Fruit fly (Drosophila melanogaster) whole organism, adult: ENCODE results near the gene CG31468.

Experiments
- CG11617 ChIP-seq: fragments of 200-800 bp; sonication (Bioruptor generic); optimal IDR thresholded peaks from 2 replicates; lab custom pipeline; 2017; ENCODE audit warnings: mild to moderate bottlenecking, missing biosample characterization, missing genetic modification reagents, missing genetic modification characterization
- CG12768 ChIP-seq: fragments of 200-800 bp; sonication (Bioruptor generic); optimal IDR thresholded peaks from 2 replicates; lab custom pipeline; 2017; ENCODE audit warnings: missing biosample characterization, missing genetic modification characterization, mild to moderate bottlenecking, moderate library complexity, missing genetic modification reagents
- CG14711 ChIP-seq: fragments of 200-800 bp; sonication (Bioruptor generic); optimal IDR thresholded peaks from 2 replicates; lab custom pipeline; 2018; ENCODE audit warnings: missing biosample characterization, mild to moderate bottlenecking, missing genetic modification characterization, moderate library complexity
- CG1620 ChIP-seq: fragments of 200-800 bp; sonication (Bioruptor generic); optimal IDR thresholded peaks from 2 replicates; lab custom pipeline; 2016; ENCODE audit warnings: missing biosample characterization, missing genetic modification characterization
- CG33017 ChIP-seq: fragments of 200-800 bp; sonication (Bioruptor generic); optimal IDR thresholded peaks from 2 replicates; lab custom pipeline; 2018; ENCODE audit warnings: missing biosample characterization, mild to moderate bottlenecking, missing genetic modification characterization, moderate library complexity
- CG5204 ChIP-seq: fragments of 200-800 bp; sonication (Bioruptor generic); optimal IDR thresholded peaks from 2 replicates; lab custom pipeline; 2016; ENCODE audit warnings: missing biosample characterization, missing genetic modification characterization
- CG7045 ChIP-seq: fragments of 200-800 bp; sonication (Bioruptor generic); optimal IDR thresholded peaks from 2 replicates; lab custom pipeline; 2017; ENCODE audit warnings: missing biosample characterization, mild to moderate bottlenecking, missing genetic modification characterization
- CG7101 ChIP-seq: fragments of 200-800 bp; sonication (Bioruptor generic); optimal IDR thresholded peaks from 2 replicates; lab custom pipeline; 2018; ENCODE audit warnings: missing biosample characterization, mild to moderate bottlenecking, missing genetic modification characterization, moderate library complexity
- Clk ChIP-seq: fragments of 200-800 bp; sonication (Bioruptor generic); optimal IDR thresholded peaks from 2 replicates; lab custom pipeline; 2017; ENCODE audit warnings: missing biosample characterization, missing genetic modification characterization
- Crg-1 ChIP-seq: fragments of 200-800 bp; sonication (Bioruptor generic); optimal IDR thresholded peaks from 2 replicates; lab custom pipeline; 2016; ENCODE audit warnings: missing biosample characterization, missing genetic modification characterization
- Hr96 ChIP-seq: fragments of 200-800 bp; sonication (Bioruptor generic); optimal IDR thresholded peaks from 2 replicates; lab custom pipeline; 2016; ENCODE audit warnings: missing biosample characterization, missing genetic modification characterization
- Mnt ChIP-seq: fragments of 200-800 bp; sonication (Bioruptor generic); optimal IDR thresholded peaks from 2 replicates; lab custom pipeline; 2016; ENCODE audit warnings: missing biosample characterization, mild to moderate bottlenecking, missing genetic modification characterization
- bab1 ChIP-seq: fragments of 200-800 bp; sonication (Bioruptor generic); optimal IDR thresholded peaks from 3 replicates; lab custom pipeline; 2019; ENCODE audit warnings: missing biosample characterization, mild to moderate bottlenecking, missing genetic modification characterization, moderate library complexity
- cic ChIP-seq: fragments of 200-800 bp; sonication (Bioruptor generic); optimal IDR thresholded peaks from 2 replicates; lab custom pipeline; 2017; ENCODE audit warnings: missing biosample characterization, mild to moderate bottlenecking, missing genetic modification characterization, moderate library complexity
- cnc ChIP-seq, 2 experiments: fragments of >200 bp; optimal IDR thresholded peaks; 2 replicates each; lab custom pipeline; 2017
- kay ChIP-seq: fragments of 200-800 bp; sonication (Bioruptor generic); peaks from one replicate; lab custom pipeline; 2016; ENCODE audit warnings: missing biosample characterization, missing genetic modification characterization, borderline replicate concordance
- ovo ChIP-seq: fragments of 200-800 bp; sonication (Bioruptor generic); optimal IDR thresholded peaks from 2 replicates; lab custom pipeline; 2016; ENCODE audit warnings: missing biosample characterization, missing genetic modification characterization
- pad ChIP-seq: fragments of 200-800 bp; sonication (Bioruptor generic); optimal IDR thresholded peaks from 3 replicates; lab custom pipeline; 2017; ENCODE audit warnings: missing biosample characterization, missing genetic modification characterization, mild to moderate bottlenecking, moderate library complexity, missing genetic modification reagents
- tj ChIP-seq: fragments of 200-800 bp; sonication (Bioruptor generic); optimal IDR thresholded peaks from 3 replicates; lab custom pipeline; 2017; ENCODE audit warnings: missing biosample characterization, mild to moderate bottlenecking, missing genetic modification characterization, moderate library complexity
- toe ChIP-seq: fragments of 200-800 bp; sonication (Bioruptor generic); optimal IDR thresholded peaks from 2 replicates; lab custom pipeline; 2016; ENCODE audit warnings: missing biosample characterization, missing genetic modification characterization

The CG31468 gene

dm6 chr3R:23734573-23735404 is 34.6 kb upstream of the CG31468 start:
- no peak for TF ChIP-seq CG1620 (GFP tag; lab: Kevin White, UChicago)
- TF ChIP-seq kay (GFP tag; lab: Kevin White, UChicago) = no peak

dm6 chr3R:23733771-23734170 is 33.6 kb upstream of the CG31468 start:
- TF ChIP-seq pad (GFP tag; lab: Kevin White, UChicago) = no peak
- no peak for TF ChIP-seq CG7045 (GFP tag; lab: Kevin White, UChicago)
- TF ChIP-seq toe (GFP tag; lab: Kevin White, UChicago) = no peak
- no peak for TF ChIP-seq CG12768 (GFP tag; lab: Kevin White, UChicago)
- TF ChIP-seq cic (GFP tag; lab: Kevin White, UChicago) = no peak
- no peak for TF ChIP-seq tj (GFP tag; lab: Kevin White, UChicago)
- no peak for TF ChIP-seq Mnt (GFP tag; lab: Kevin White, UChicago)
- no peak for TF ChIP-seq bab1 (GFP tag; lab: Kevin White, UChicago)
- TF ChIP-seq CG7101 (tag; lab: Kevin White, UChicago) = no peak
- TF ChIP-seq Crg-1 (GFP tag; lab: Kevin White, UChicago) = no peak
- no peak for TF ChIP-seq cnc (optimal IDR thresholded peaks at IDR 0.05; lab: Kevin White, UChicago)
- TF ChIP-seq CG14711 (tag; lab: Kevin White, UChicago) = no peak
- no peak for TF ChIP-seq ovo (GFP tag; lab: Kevin White, UChicago)
- no peak for TF ChIP-seq CG11617 (GFP tag; lab: Kevin White, UChicago)
- TF ChIP-seq CG5204 = no peak
- TF ChIP-seq Hr96 (GFP tag; lab: Kevin White, UChicago) = no peak
- no peak for TF ChIP-seq CG33017 (tag; lab: Kevin White, UChicago)
- TF ChIP-seq Clk (GFP tag; lab: Kevin White, UChicago) = no peak
- TF ChIP-seq kay (GFP tag; lab: Kevin White, UChicago) = no peak

dm6 chr3R:23732990-23733512 is 32.9 kb upstream of the CG31468 start, which contains the start of the genes Hmgcr and Rpn9:
Gene Hmgcr (plus strand): TSS chr3R:23733324.
Gene Rpn9 (minus strand): TSS chr3R:23733462.
- no peak for TF ChIP-seq pad (GFP tag; lab: Kevin White, UChicago)
- peak; percentile 29 for TF ChIP-seq CG11617 (GFP tag; lab: Kevin White, UChicago)
- TF ChIP-seq cnc (optimal IDR thresholded peaks at IDR 0.05; lab: Kevin White, UChicago) = no peak
- no peak for TF ChIP-seq CG7101 (tag; lab: Kevin White, UChicago)
- TF ChIP-seq tj (GFP tag; lab: Kevin White, UChicago) = peak; percentile 29
- no peak for TF ChIP-seq CG12768 (GFP tag; lab: Kevin White, UChicago)
- TF ChIP-seq Hr96 (GFP tag; lab: Kevin White, UChicago) = no peak
- no peak for TF ChIP-seq ovo (GFP tag; lab: Kevin White, UChicago)
- TF ChIP-seq CG14711 (tag; lab: Kevin White, UChicago) = peak; percentile 3
- TF ChIP-seq kay (GFP tag; lab: Kevin White, UChicago) = peak; percentile 99
- TF ChIP-seq Crg-1 (GFP tag; lab: Kevin White, UChicago) = peak; percentile 46
- no peak for TF ChIP-seq CG7045 (GFP tag; lab: Kevin White, UChicago)
- peak; percentile 68 for TF ChIP-seq bab1 (GFP tag; lab: Kevin White, UChicago)
- no peak for TF ChIP-seq toe (GFP tag; lab: Kevin White, UChicago)
- TF ChIP-seq CG5204 = no peak
- peak; percentile 28 for TF ChIP-seq Mnt (GFP tag; lab: Kevin White, UChicago)
- TF ChIP-seq cic (GFP tag; lab: Kevin White, UChicago) = peak; percentile 24
- TF ChIP-seq CG1620 (GFP tag; lab: Kevin White, UChicago) = no peak
- peak; percentile 38 for TF ChIP-seq CG33017 (tag; lab: Kevin White, UChicago)
- no peak for TF ChIP-seq Clk (GFP tag; lab: Kevin White, UChicago)

- TF ChIP-seq CG5204 = no peak
- TF ChIP-seq cnc (optimal IDR thresholded peaks at IDR 0.05; lab: Kevin White, UChicago) = peak; percentile 83 to 97
Measured at dm6 chr3R:23732533-23732932, 32.4 kb upstream of the CG31468 start.

- no peak for TF ChIP-seq kay (GFP tag; lab: Kevin White, UChicago)
- TF ChIP-seq bab1 (GFP tag; lab: Kevin White, UChicago) = no peak
- no peak for TF ChIP-seq CG12768 (GFP tag; lab: Kevin White, UChicago)
- no peak for TF ChIP-seq cnc (optimal IDR thresholded peaks at IDR 0.05; lab: Kevin White, UChicago)
- no peak for TF ChIP-seq CG33017 (tag; lab: Kevin White, UChicago)
- TF ChIP-seq CG1620 (GFP tag; lab: Kevin White, UChicago) = no peak
- no peak for TF ChIP-seq tj (GFP tag; lab: Kevin White, UChicago)
- no peak for TF ChIP-seq Clk (GFP tag; lab: Kevin White, UChicago)
- TF ChIP-seq toe (GFP tag; lab: Kevin White, UChicago) = no peak
- no peak for TF ChIP-seq CG11617 (GFP tag; lab: Kevin White, UChicago)
- TF ChIP-seq CG5204 = no peak
- TF ChIP-seq CG14711 (tag; lab: Kevin White, UChicago) = no peak
- no peak for TF ChIP-seq CG7045 (GFP tag; lab: Kevin White, UChicago)
- TF ChIP-seq cic (GFP tag; lab: Kevin White, UChicago) = no peak
Measured at dm6 chr3R:23730472-23730801, 30.3 kb upstream of the CG31468 start.
